Fruit fly (Drosophila melanogaster) whole organism: ENCODE results near the gene Jhbp16.
A peak's percentile ranks its signal among the peaks of the same experiment; 100 is the strongest.

ENCODE experiments used
- CG8478 ChIP-seq: fragments of >200 bp; optimal IDR thresholded peaks from 2 replicates; lab custom pipeline; 2018; ENCODE audit warnings: inconsistent platforms
- Dll ChIP-seq: fragments of >200 bp; optimal IDR thresholded peaks from 2 replicates; lab custom pipeline; 2017
- EcR ChIP-seq, 2 experiments: fragments of >200 bp; optimal IDR thresholded peaks; 2 replicates each; lab custom pipeline; 2017; ENCODE audit warnings: missing biosample characterization in 2 of 2, missing genetic modification characterization in 2 of 2, missing genetic modification reagents in 2 of 2
- pan ChIP-seq: fragments of >200 bp; optimal IDR thresholded peaks from 2 replicates; lab custom pipeline; 2017
- psq ChIP-seq: fragments of >200 bp; optimal IDR thresholded peaks from 2 replicates; lab custom pipeline; 2017
- usp ChIP-seq: fragments of >200 bp; optimal IDR thresholded peaks from 2 replicates; lab custom pipeline; 2017; ENCODE audit warnings: missing biosample characterization, missing genetic modification characterization, mixed read lengths

Gene Jhbp16

DNA sequence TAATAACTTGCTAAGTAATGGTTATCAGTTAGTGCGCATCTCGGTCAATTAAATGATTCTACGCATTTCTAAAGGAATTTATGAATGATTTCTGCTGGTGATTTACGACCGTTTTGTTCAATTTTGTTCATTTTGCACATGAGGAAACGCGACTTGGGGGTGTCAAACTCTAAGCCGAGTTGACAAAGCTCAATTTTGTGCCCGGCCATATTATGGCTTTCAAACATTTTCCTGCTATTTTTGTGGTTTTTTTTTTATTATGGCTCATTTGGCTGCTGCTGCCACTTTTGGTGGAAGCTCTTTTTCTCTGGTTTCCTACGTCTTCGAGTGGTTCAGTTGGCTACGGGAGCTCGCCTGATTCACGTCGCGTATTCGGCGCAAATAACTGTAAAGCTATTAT, at the start of gene Jhbp16:
Gene Jhbp16 (plus strand): TSS at position 301 of the 400 bp plus-strand sequence.
- TF ChIP-seq psq (lab: Kevin White, UChicago): no peak
- no peak for TF ChIP-seq EcR (GFP tag; optimal IDR thresholded peaks at IDR 0.05; lab: Kevin White, UChicago)
- no peak for TF ChIP-seq CG8478 (lab: Kevin White, UChicago)
- TF ChIP-seq Dll (lab: Kevin White, UChicago): no peak
- no peak for TF ChIP-seq pan (lab: Kevin White, UChicago)
- no peak for TF ChIP-seq usp (GFP tag; lab: Kevin White, UChicago)

DNA sequence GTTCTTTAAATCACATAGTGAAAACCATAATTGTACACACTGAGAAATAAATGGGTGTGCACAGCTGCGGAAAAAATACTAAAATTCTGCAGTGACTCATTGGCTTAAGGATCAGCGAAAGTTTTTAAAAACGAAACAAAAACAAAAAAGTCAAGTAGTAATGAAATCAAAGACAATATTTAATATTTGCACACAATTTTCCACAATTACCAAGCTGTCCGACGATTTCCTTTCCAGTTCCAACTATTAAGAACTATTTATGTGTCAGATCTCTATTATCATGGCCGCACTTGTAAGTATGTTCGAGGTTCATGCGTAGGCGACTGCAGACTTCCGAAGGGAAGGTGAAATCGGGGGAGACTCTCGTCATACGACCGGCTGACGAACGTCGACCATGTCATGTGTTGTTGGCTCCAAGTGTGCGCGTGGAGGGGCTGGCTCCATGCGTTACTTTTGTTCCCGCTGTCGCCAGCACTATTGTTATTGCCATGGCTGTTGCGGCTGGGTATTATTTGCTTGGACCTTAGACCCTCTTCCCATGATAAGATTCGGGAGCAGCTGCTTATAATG, 49.2 kb upstream of the Jhbp16 start:
- TF ChIP-seq pan (lab: Kevin White, UChicago): no peak
- TF ChIP-seq usp (GFP tag; lab: Kevin White, UChicago): no peak
- TF ChIP-seq CG8478 (lab: Kevin White, UChicago): no peak
- TF ChIP-seq Dll (lab: Kevin White, UChicago): no peak
- no peak for TF ChIP-seq psq (lab: Kevin White, UChicago)
- no peak for TF ChIP-seq EcR (GFP tag; optimal IDR thresholded peaks at IDR 0.05; lab: Kevin White, UChicago)

DNA sequence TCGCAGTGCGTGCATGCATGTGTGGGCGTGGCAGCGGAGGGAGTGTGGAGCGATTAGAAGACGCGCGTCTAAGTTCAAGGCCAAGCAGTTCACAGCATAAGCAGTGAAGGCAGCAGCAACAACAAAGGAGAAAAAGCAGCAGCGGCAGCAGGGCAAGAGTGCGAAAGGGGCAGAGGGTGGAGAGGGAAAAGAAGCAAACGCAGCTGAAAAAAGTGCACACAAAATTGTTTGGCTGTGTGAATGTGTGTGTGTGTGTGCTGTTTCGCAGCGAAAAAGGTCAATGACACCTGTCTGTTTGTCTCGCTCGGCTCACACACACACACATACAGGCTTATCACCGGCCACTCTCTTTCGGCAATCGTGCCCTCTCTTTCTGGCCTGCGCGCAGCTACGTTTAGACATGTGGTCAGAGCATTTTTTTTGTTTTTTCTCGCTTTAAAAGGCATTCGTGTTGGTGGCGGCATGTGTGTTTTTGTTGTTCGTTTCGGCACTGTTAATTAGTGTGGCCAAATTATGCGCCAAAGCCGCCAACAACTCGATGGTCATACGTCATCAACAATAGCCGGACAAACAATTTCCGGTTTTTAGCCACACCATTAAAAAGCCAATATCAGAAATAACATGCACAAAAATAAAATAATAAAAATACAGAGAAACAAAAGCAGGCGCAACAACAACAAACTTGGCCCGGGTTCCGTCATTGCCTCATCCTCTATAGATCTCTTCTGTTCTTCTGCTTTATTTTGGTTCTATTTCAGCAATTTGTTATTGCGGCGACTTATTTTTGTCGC, 47.9 kb upstream of the Jhbp16 start:
- peak; percentile 92 to 96 for TF ChIP-seq EcR (GFP tag; optimal IDR thresholded peaks at IDR 0.05; lab: Kevin White, UChicago)
- TF ChIP-seq Dll (lab: Kevin White, UChicago): peak; percentile 45
- TF ChIP-seq pan (lab: Kevin White, UChicago): no peak

- TF ChIP-seq Dll (lab: Kevin White, UChicago) (peak; percentile 86), psq (lab: Kevin White, UChicago) (no peak), usp (GFP tag; lab: Kevin White, UChicago) (no peak), pan (lab: Kevin White, UChicago) (no peak), EcR (GFP tag; optimal IDR thresholded peaks at IDR 0.05; lab: Kevin White, UChicago) (no peak), CG8478 (lab: Kevin White, UChicago) (no peak)
Measured at dm6 chr3R:21618299-21619116, 45.7 kb upstream of the Jhbp16 start.

DNA sequence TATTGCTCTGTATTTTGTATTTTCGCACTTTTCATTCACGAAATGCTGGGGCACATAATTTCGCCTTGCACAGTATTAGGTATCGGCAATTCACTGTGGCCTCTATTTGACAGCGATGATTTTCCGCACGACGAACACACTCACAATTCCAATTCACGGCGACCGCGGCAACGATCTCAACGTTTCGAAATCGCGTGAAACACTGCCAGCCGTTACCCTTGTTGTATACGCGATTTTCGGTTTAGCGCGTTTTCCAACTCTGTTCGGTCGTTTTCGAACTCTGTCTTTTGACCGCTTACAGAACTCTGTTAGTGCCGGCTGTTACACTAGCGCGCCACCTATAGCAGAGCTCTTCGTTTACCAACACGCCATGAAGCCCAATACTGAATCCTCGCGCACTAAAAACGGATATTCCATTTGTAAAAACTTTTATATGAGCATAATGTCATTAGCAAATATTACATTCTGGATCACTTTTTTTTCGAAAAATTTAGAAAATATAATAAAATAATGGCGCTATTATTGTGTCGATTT, 45.0 kb upstream of the Jhbp16 start, which contains the start of gene InR:
Gene InR (minus strand): TSS at position 205 of the 534 bp plus-strand sequence.
- TF ChIP-seq CG8478 (lab: Kevin White, UChicago) (no peak), Dll (lab: Kevin White, UChicago) (no peak), usp (GFP tag; lab: Kevin White, UChicago) (no peak), EcR (GFP tag; optimal IDR thresholded peaks at IDR 0.05; lab: Kevin White, UChicago) (no peak), pan (lab: Kevin White, UChicago) (no peak), psq (lab: Kevin White, UChicago) (no peak)

DNA sequence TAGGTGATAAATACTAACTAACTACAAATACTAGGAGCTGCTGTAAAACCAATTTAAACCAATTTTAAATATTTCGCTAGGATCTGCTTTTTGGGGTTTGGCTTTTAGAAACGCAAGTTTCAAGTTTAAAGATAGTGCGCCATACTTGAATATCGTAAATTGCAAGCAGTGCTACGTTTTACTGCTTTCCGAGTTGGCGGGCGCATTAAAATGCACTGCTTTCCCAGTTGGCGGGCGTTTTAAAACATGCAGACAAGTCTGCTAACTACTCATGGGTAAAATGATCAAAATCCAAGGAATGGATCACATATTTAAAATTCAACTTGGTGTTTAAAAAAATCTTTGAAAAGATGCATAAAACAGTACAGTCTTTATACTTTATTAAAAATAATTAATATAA, 44.4 kb upstream of the Jhbp16 start:
- no peak for TF ChIP-seq psq (lab: Kevin White, UChicago)
- no peak for TF ChIP-seq CG8478 (lab: Kevin White, UChicago)
- no peak for TF ChIP-seq usp (GFP tag; lab: Kevin White, UChicago)
- TF ChIP-seq pan (lab: Kevin White, UChicago): no peak
- no peak for TF ChIP-seq EcR (GFP tag; optimal IDR thresholded peaks at IDR 0.05; lab: Kevin White, UChicago)
- no peak for TF ChIP-seq Dll (lab: Kevin White, UChicago)

DNA sequence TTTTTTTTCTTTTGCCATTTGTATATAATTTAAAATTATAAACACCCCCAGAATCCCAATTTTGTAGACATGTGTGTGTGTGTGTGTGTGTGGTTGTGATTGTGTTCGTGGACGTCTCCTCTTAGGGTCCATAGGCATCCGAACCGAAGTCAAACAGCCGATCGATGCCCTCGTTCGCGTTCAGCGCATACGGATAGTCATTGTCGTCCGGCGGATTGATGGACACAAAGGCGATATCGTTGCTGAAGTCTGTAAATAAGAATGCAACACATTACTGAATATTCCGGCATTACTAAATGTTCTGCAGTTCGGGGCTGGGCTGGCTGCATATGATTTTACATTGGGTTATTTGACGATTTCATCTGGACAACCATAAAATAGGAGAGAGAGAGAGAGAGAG, 42.7 kb upstream of the Jhbp16 start:
- TF ChIP-seq psq (lab: Kevin White, UChicago) (no peak), CG8478 (lab: Kevin White, UChicago) (no peak), pan (lab: Kevin White, UChicago) (no peak), EcR (GFP tag; optimal IDR thresholded peaks at IDR 0.05; lab: Kevin White, UChicago) (no peak), usp (GFP tag; lab: Kevin White, UChicago) (no peak), Dll (lab: Kevin White, UChicago) (no peak)

- no peak for TF ChIP-seq CG8478 (lab: Kevin White, UChicago)
- TF ChIP-seq usp (GFP tag; lab: Kevin White, UChicago): no peak
- TF ChIP-seq EcR (GFP tag; optimal IDR thresholded peaks at IDR 0.05; lab: Kevin White, UChicago): no peak
- TF ChIP-seq pan (lab: Kevin White, UChicago): no peak
- no peak for TF ChIP-seq Dll (lab: Kevin White, UChicago)
- TF ChIP-seq psq (lab: Kevin White, UChicago): no peak
Measured at dm6 chr3R:21624352-21624954, 39.7 kb upstream of the Jhbp16 start.

DNA sequence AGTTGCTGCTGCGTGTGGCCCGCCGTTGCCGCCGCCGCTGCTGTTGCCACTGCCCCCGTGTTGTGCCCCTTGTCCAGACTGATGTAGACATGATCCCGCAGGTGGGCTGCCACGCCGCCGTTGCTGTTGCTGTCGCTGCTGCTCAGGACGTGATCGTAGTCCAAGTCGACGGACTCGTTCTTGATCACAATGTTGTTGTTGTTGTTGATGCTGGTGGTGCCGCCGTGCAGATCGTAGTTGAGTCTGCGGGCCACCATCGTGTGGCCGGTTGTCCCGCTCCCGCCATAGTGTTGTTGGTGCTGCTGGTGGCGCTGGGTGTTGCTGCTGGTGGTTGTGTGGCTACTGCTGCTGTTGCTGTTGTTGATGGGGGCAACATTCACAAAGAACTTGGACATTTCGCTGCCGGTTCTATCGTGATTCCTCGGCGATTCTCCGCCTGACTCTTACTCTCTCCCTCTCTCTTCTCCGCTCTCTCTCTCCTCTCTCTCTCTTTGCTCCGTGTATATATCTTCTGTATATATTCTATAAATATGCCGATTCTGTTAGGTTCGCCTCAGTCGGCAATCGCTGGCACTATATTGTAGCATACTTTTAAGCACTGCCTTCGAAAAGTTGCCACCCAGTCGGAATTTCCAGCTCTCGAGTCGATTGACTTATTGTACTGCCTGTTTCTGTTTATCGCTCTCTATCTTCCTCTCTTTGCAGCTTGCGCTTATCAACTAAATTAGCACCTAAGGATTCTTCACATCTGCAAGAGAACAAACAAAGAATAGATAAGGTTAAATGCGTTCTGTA, 37.9 kb upstream of the Jhbp16 start:
- TF ChIP-seq usp (GFP tag; lab: Kevin White, UChicago) (no peak), Dll (lab: Kevin White, UChicago) (peak; percentile 65)

DNA sequence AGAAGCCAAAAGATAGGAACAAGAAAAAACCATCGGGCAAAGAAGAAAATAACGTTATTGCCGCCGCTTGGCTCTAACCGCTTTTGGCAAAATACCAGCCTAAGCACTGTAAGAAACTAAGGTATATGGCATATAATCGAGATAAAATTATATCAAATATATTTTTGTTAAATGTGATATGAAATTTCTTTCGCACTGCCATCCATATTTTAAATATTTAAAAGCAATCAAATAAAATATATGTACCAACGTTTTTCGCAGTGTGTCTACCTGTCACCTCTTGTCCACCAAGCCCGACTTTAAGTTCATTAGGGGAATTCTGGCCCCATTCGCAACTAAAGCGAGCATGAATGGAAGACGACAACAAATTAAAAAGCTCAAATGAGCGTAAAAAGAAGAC, 36.4 kb upstream of the Jhbp16 start:
- TF ChIP-seq EcR (GFP tag; optimal IDR thresholded peaks at IDR 0.05; lab: Kevin White, UChicago) (no peak), Dll (lab: Kevin White, UChicago) (no peak)
